Worm (Caenorhabditis elegans) whole organism, late embryonic: ENCODE results near the gene H23N18.6.

Source experiments
- F13H6.1 ChIP-seq: sonication (generic microtip); optimal IDR thresholded peaks from 2 replicates; lab custom pipeline; 2016; ENCODE audit warnings: missing genetic modification characterization, missing compliant biosample characterization
- K09A11.1 ChIP-seq: sonication (generic microtip); optimal IDR thresholded peaks from 2 replicates; lab custom pipeline; 2017; ENCODE audit warnings: antibody characterized with exemption, mild to moderate bottlenecking, missing genetic modification characterization, missing compliant biosample characterization; ENCODE audit not compliant: insufficient read depth
- ceh-14 ChIP-seq: sonication (generic microtip); optimal IDR thresholded peaks from 2 replicates; lab custom pipeline; 2016; ENCODE audit warnings: missing genotype, missing genetic modification characterization, missing compliant biosample characterization
- ceh-18 ChIP-seq: sonication (generic microtip); optimal IDR thresholded peaks from 2 replicates; lab custom pipeline; 2016; ENCODE audit warnings: missing genetic modification characterization, missing compliant biosample characterization
- ceh-19 ChIP-seq: fragments of 200-800 bp; sonication (Bioruptor generic); optimal IDR thresholded peaks from 2 replicates; lab custom pipeline; 2018; ENCODE audit warnings: mild to moderate bottlenecking, missing genetic modification characterization, missing compliant biosample characterization
- ceh-2 ChIP-seq: sonication (generic microtip); optimal IDR thresholded peaks from 2 replicates; lab custom pipeline; 2016; ENCODE audit warnings: missing genotype, missing genetic modification characterization, missing compliant biosample characterization
- ceh-22 ChIP-seq: sonication (generic microtip); optimal IDR thresholded peaks from 2 replicates; lab custom pipeline; 2017; ENCODE audit warnings: missing biosample characterization, missing genetic modification characterization
- ceh-24 ChIP-seq: sonication (generic microtip); optimal IDR thresholded peaks from 2 replicates; lab custom pipeline; 2016; ENCODE audit warnings: mild to moderate bottlenecking, missing genetic modification characterization, missing compliant biosample characterization
- ceh-34 ChIP-seq: sonication (generic microtip); optimal IDR thresholded peaks from 2 replicates; lab custom pipeline; 2016; ENCODE audit warnings: mild to moderate bottlenecking, missing genetic modification characterization, missing compliant biosample characterization
- ceh-48 ChIP-seq: sonication (generic microtip); optimal IDR thresholded peaks from 2 replicates; lab custom pipeline; 2016; ENCODE audit warnings: missing genetic modification characterization, inconsistent platforms, missing compliant biosample characterization
- ceh-9 ChIP-seq: sonication (generic microtip); optimal IDR thresholded peaks from 2 replicates; lab custom pipeline; 2016; ENCODE audit warnings: mild to moderate bottlenecking, missing genetic modification characterization, inconsistent platforms, missing compliant biosample characterization
- dmd-4 ChIP-seq: sonication (generic microtip); optimal IDR thresholded peaks from 2 replicates; lab custom pipeline; 2016; ENCODE audit warnings: borderline replicate concordance, missing genetic modification characterization, missing compliant biosample characterization
- dve-1 ChIP-seq: sonication (generic microtip); optimal IDR thresholded peaks from 2 replicates; lab custom pipeline; 2017; ENCODE audit warnings: antibody characterized with exemption, mild to moderate bottlenecking, missing genetic modification characterization, missing compliant biosample characterization
- elt-2 ChIP-seq: sonication (generic microtip); optimal IDR thresholded peaks from 2 replicates; lab custom pipeline; 2016; ENCODE audit warnings: missing genetic modification reagents, missing genetic modification characterization, missing compliant biosample characterization
- elt-4 ChIP-seq: sonication (generic microtip); optimal IDR thresholded peaks from 2 replicates; lab custom pipeline; 2016; ENCODE audit warnings: missing genetic modification characterization, missing compliant biosample characterization
- ets-4 ChIP-seq: sonication (generic microtip); optimal IDR thresholded peaks from 2 replicates; lab custom pipeline; 2016; ENCODE audit warnings: missing genetic modification characterization, missing compliant biosample characterization
- eyg-1 ChIP-seq: sonication (generic microtip); optimal IDR thresholded peaks from 2 replicates; lab custom pipeline; 2016; ENCODE audit warnings: missing genotype, missing genetic modification characterization, missing compliant biosample characterization
- fax-1 ChIP-seq: sonication (generic microtip); optimal IDR thresholded peaks from 2 replicates; lab custom pipeline; 2016; ENCODE audit warnings: missing genotype, missing genetic modification characterization, missing compliant biosample characterization
- gmeb-2 ChIP-seq: sonication (generic microtip); optimal IDR thresholded peaks from 2 replicates; lab custom pipeline; 2016; ENCODE audit warnings: missing genetic modification characterization, inconsistent platforms, missing compliant biosample characterization
- hlh-8 ChIP-seq: sonication (generic microtip); optimal IDR thresholded peaks from 2 replicates; lab custom pipeline; 2016; ENCODE audit warnings: missing genotype, missing genetic modification characterization, missing compliant biosample characterization
- madf-2 ChIP-seq: sonication (generic microtip); optimal IDR thresholded peaks from 2 replicates; lab custom pipeline; 2017; ENCODE audit warnings: missing genetic modification characterization, missing compliant biosample characterization
- mec-3 ChIP-seq: sonication (generic microtip); optimal IDR thresholded peaks from 2 replicates; lab custom pipeline; 2016; ENCODE audit warnings: borderline replicate concordance, missing genetic modification characterization, missing compliant biosample characterization
- nhr-232 ChIP-seq: sonication (generic microtip); optimal IDR thresholded peaks from 2 replicates; lab custom pipeline; 2016; ENCODE audit warnings: missing genetic modification characterization, missing compliant biosample characterization
- npax-4 ChIP-seq: sonication (generic microtip); optimal IDR thresholded peaks from 2 replicates; lab custom pipeline; 2016; ENCODE audit warnings: missing genetic modification characterization, missing compliant biosample characterization
- odd-2 ChIP-seq: sonication (generic microtip); optimal IDR thresholded peaks from 2 replicates; lab custom pipeline; 2017; ENCODE audit warnings: antibody characterized with exemption, mild to moderate bottlenecking, missing genetic modification characterization, missing compliant biosample characterization
- pha-2 ChIP-seq: sonication (generic microtip); optimal IDR thresholded peaks from 2 replicates; lab custom pipeline; 2017; ENCODE audit warnings: mild to moderate bottlenecking, missing genetic modification characterization, missing compliant biosample characterization
- pha-4 ChIP-seq: fragments of 150-350 bp; optimal IDR thresholded peaks from 2 replicates; lab custom pipeline; 2018; ENCODE audit warnings: missing biosample characterization, missing genetic modification reagents, missing genetic modification characterization
- pqm-1 ChIP-seq: sonication (generic microtip); optimal IDR thresholded peaks from 2 replicates; lab custom pipeline; 2016; ENCODE audit warnings: missing genetic modification characterization, missing compliant biosample characterization
- pros-1 ChIP-seq: fragments of 150-350 bp; optimal IDR thresholded peaks from 2 replicates; lab custom pipeline; 2014; ENCODE audit warnings: missing biosample characterization, missing genetic modification reagents, missing genetic modification characterization
- sox-2 ChIP-seq: fragments of 200-800 bp; sonication (Bioruptor generic); IDR thresholded peaks from 2 replicates; pipeline ENCODE4 v1.3.6; 2022; ENCODE audit warnings: missing genetic modification reagents, missing genetic modification characterization, missing compliant biosample characterization
- syd-9 ChIP-seq: sonication (generic microtip); optimal IDR thresholded peaks from 2 replicates; lab custom pipeline; 2016; ENCODE audit warnings: mild to moderate bottlenecking, missing genetic modification characterization, moderate library complexity, missing compliant biosample characterization
- tbx-2 ChIP-seq: sonication (generic microtip); optimal IDR thresholded peaks from 2 replicates; lab custom pipeline; 2016; ENCODE audit warnings: missing genetic modification characterization, missing compliant biosample characterization
- unc-3 ChIP-seq, 2 experiments: fragments of 200-800 bp in 1 of 2; sonication (Bioruptor generic) in 1 of 2; sonication (generic microtip) in 1 of 2; conservative IDR thresholded peaks in 1 of 2; optimal IDR thresholded peaks in 1 of 2; 2 replicates each; pipeline versions ENCODE4 v1.3.6 to Lab custom; 2016 to 2022; ENCODE audit warnings: missing compliant biosample characterization in 2 of 2, missing genetic modification characterization in 2 of 2, missing genetic modification reagents in 1 of 2
- unc-42 ChIP-seq: sonication (generic microtip); optimal IDR thresholded peaks from 2 replicates; lab custom pipeline; 2016; ENCODE audit warnings: missing genotype, missing genetic modification characterization, missing compliant biosample characterization
- unc-55 ChIP-seq: sonication (generic microtip); optimal IDR thresholded peaks from 2 replicates; lab custom pipeline; 2017; ENCODE audit warnings: missing biosample characterization, missing genetic modification reagents, missing genetic modification characterization
- ztf-16 ChIP-seq: sonication (generic microtip); optimal IDR thresholded peaks from 2 replicates; lab custom pipeline; 2017; ENCODE audit warnings: missing genetic modification characterization, missing compliant biosample characterization

Gene H23N18.6

ce11 chrV:4948635-4949034 is 33.8 kb upstream of the H23N18.6 start, which contains the start of gene str-209:
Gene str-209 (plus strand): TSS chrV:4948935.
- no peak for TF ChIP-seq unc-3 (GFP tag; conservative IDR thresholded peaks at IDR 0.05; lab: Robert Waterston, UW)
- no peak for TF ChIP-seq unc-3 (tag; optimal IDR thresholded peaks at IDR 0.05; lab: Kevin White, UChicago)
- no peak for TF ChIP-seq hlh-8 (tag; lab: Kevin White, UChicago)
- TF ChIP-seq odd-2, result no peak
- no peak for TF ChIP-seq ceh-18 (tag; lab: Kevin White, UChicago)
- TF ChIP-seq ceh-2 (tag; lab: Kevin White, UChicago), result no peak
- no peak for TF ChIP-seq pha-2
- no peak for TF ChIP-seq fax-1 (tag; lab: Kevin White, UChicago)
- no peak for TF ChIP-seq ceh-22 (tag; lab: Kevin White, UChicago)
- TF ChIP-seq mec-3 (tag; lab: Kevin White, UChicago), result no peak
- no peak for TF ChIP-seq ceh-48
- no peak for TF ChIP-seq ceh-24
- no peak for TF ChIP-seq syd-9 (tag; lab: Kevin White, UChicago)

ce11 chrV:4944219-4944618 is 29.3 kb upstream of the H23N18.6 start, which contains the start of gene str-211:
Gene str-211 (minus strand): TSS chrV:4944319.
- no peak for TF ChIP-seq odd-2
- no peak for TF ChIP-seq madf-2
- no peak for TF ChIP-seq K09A11.1 (tag; lab: Kevin White, UChicago)
- no peak for TF ChIP-seq nhr-232 (tag; lab: Kevin White, UChicago)
- no peak for TF ChIP-seq npax-4 (tag; lab: Kevin White, UChicago)
- no peak for TF ChIP-seq tbx-2 (tag; lab: Kevin White, UChicago)
- TF ChIP-seq sox-2, result no peak
- no peak for TF ChIP-seq fax-1 (tag; lab: Kevin White, UChicago)
- no peak for TF ChIP-seq pha-4 (tag; lab: Kevin White, UChicago)
- no peak for TF ChIP-seq pqm-1 (tag; lab: Kevin White, UChicago)
- TF ChIP-seq pha-2, result no peak
- TF ChIP-seq gmeb-2 (tag; lab: Kevin White, UChicago), result no peak

ce11 chrV:4937337-4937736 is 22.5 kb upstream of the H23N18.6 start:
- TF ChIP-seq unc-55 (no peak), tbx-2 (tag; lab: Kevin White, UChicago) (no peak), ztf-16 (no peak), elt-2 (tag; lab: Kevin White, UChicago) (no peak), dve-1 (no peak), pha-2 (no peak), ceh-34 (tag; lab: Kevin White, UChicago) (no peak), ets-4 (tag; lab: Kevin White, UChicago) (no peak), ceh-9 (tag; lab: Kevin White, UChicago) (no peak), dmd-4 (no peak), npax-4 (tag; lab: Kevin White, UChicago) (no peak), madf-2 (no peak), pros-1 (tag; lab: Kevin White, UChicago) (no peak), F13H6.1 (tag; lab: Kevin White, UChicago) (no peak)

ce11 chrV:4935096-4935495 is 20.2 kb upstream of the H23N18.6 start:
- no peak for TF ChIP-seq eyg-1 (tag; lab: Kevin White, UChicago)
- TF ChIP-seq K09A11.1 (tag; lab: Kevin White, UChicago), result no peak
- no peak for TF ChIP-seq elt-4 (tag; lab: Kevin White, UChicago)
- TF ChIP-seq pha-2, result no peak
- no peak for TF ChIP-seq ceh-24

DNA sequence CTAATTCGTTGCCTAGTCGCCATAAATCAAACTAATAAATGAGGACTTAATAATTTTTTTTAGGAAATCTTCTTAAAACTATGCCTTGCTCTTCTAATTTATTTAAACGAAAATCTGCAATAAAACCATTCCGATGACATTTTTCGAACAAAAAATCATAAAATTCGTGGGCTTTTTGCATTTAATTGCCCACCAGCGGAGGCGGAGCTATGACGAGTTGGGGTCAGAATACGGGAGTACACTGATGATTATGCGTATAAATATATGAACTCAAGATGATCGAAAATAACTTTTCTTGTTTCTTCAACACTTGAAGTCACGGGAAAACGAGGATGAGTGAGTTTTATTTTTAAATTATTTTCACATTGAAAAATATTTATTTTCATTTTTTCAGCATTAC is 19.5 kb upstream of the H23N18.6 start, which contains the start of gene catp-2:
TSS of gene catp-2 (plus strand) at position 301 of the 400 bp plus-strand sequence.
- no peak for TF ChIP-seq dmd-4
- no peak for TF ChIP-seq hlh-8 (tag; lab: Kevin White, UChicago)
- no peak for TF ChIP-seq ceh-2 (tag; lab: Kevin White, UChicago)
- no peak for TF ChIP-seq ceh-24
- TF ChIP-seq unc-42, result no peak
- no peak for TF ChIP-seq ceh-14 (tag; lab: Kevin White, UChicago)
- no peak for TF ChIP-seq npax-4 (tag; lab: Kevin White, UChicago)
- no peak for TF ChIP-seq F13H6.1 (tag; lab: Kevin White, UChicago)
- TF ChIP-seq ceh-19 (GFP tag; lab: Kevin White, UChicago), result no peak
